Worm (Caenorhabditis elegans): ENCODE measurements around the gene sri-4.
A peak's percentile ranks its signal among the peaks of the same experiment; 100 is the strongest.

Gene sri-4

ce11 chrV:725807-726572 lies 22.2 kb upstream of the sri-4 start (continued):
- TF ChIP-seq tlp-1 (tag; optimal IDR thresholded peaks at IDR 0.05) (no peak), snu-23 (GFP tag; optimal IDR thresholded peaks at IDR 0.05) (no peak), ces-1 (GFP tag; optimal IDR thresholded peaks at IDR 0.05) (no peak), nhr-12 (tag; optimal IDR thresholded peaks at IDR 0.05) (no peak), xbp-1 (tag; optimal IDR thresholded peaks at IDR 0.05) (no peak), fos-1 (tag; optimal IDR thresholded peaks at IDR 0.05) (no peak), lin-39 (tag; optimal IDR thresholded peaks at IDR 0.05) (no peak)

DNA sequence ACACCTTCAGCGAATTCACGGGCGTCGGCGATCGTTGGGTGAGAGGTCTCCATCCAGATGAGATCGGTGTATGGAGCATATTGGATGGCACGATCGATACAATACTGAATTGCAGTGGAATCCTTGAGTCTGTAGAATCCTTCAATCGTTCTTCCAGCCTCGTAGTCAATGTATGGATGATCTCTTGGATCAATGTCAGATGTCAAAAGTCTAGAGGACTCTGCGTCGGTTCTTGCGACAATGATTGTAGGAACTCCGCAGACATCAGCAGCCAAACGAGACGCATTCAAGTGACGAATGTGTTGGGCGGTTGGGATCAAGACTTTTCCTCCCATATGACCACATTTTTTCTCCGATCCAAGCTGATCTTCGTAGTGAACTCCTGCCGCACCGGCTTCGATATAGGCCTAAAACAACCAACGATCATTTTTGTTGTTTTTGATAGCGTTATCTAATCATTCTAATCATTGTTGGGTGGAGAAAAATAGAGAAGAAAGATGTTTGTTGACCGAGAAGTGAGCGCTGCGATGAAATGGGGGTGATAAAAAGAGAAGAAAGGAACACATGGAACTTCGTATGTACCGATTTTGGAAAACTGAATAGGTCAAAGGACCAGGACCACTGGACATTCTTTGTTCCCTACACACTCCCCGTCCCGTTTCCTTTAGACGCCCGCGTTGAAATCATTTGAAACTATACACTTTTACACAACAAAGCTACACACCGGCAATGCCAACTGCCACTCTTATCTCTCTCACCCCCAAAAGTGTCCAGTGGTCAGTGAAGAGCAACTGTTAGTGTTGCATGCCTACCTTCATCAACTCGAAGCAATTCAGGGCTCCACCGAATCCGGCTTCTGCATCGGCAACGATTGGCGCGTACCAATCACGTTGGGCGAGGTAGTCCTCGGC lies 21.3 kb upstream of the sri-4 start:
- no peak for TF ChIP-seq tlp-1 (tag; optimal IDR thresholded peaks at IDR 0.05)
- no peak for TF ChIP-seq hlh-4 (tag; optimal IDR thresholded peaks at IDR 0.05)
- peak in 1 of 2 experiments; percentile 25 for TF ChIP-seq lsy-2 (tag; optimal IDR thresholded peaks at IDR 0.05)
- TF ChIP-seq pag-3 (tag; optimal IDR thresholded peaks at IDR 0.05; ENCODE audit: borderline replicate concordance, insufficient read depth): no peak
- TF ChIP-seq xbp-1 (tag; optimal IDR thresholded peaks at IDR 0.05): no peak
- TF ChIP-seq lin-13 (GFP tag; optimal IDR thresholded peaks at IDR 0.05): no peak
- peak; percentile 64 for TF ChIP-seq rnt-1 (tag; optimal IDR thresholded peaks at IDR 0.05)
- TF ChIP-seq C34B4.2 (tag; optimal IDR thresholded peaks at IDR 0.05): no peak
- TF ChIP-seq nhr-85 (tag): peak; percentile 48
- no peak for TF ChIP-seq swsn-7 (tag; optimal IDR thresholded peaks at IDR 0.05)
- peak; percentile 22 for TF ChIP-seq snu-23 (GFP tag; optimal IDR thresholded peaks at IDR 0.05)
- no peak for TF ChIP-seq hlh-17 (GFP tag; optimal IDR thresholded peaks at IDR 0.05; ENCODE audit: borderline replicate concordance)
- TF ChIP-seq fos-1 (tag; optimal IDR thresholded peaks at IDR 0.05): no peak
- TF ChIP-seq hpl-2 (GFP tag; optimal IDR thresholded peaks at IDR 0.05): no peak
- TF ChIP-seq efl-1 (optimal IDR thresholded peaks at IDR 0.05): no peak
- TF ChIP-seq efl-1 (GFP tag; optimal IDR thresholded peaks at IDR 0.05 in 1 of 2): peak in 1 of 2 experiments; percentile 92
- no peak for TF ChIP-seq Y116A8C.19 (tag; optimal IDR thresholded peaks at IDR 0.05; ENCODE audit: borderline replicate concordance)
- no peak for TF ChIP-seq mab-9 (GFP tag; IDR thresholded peaks at IDR 0.05)
- peak; percentile 21 for TF ChIP-seq ztf-4 (tag; optimal IDR thresholded peaks at IDR 0.05)
- TF ChIP-seq lir-3 (tag; optimal IDR thresholded peaks at IDR 0.05; ENCODE audit: poor library complexity): no peak
- peak; percentile 7 for TF ChIP-seq nhr-20 (tag; optimal IDR thresholded peaks at IDR 0.05)
- TF ChIP-seq efl-3 (GFP tag; optimal IDR thresholded peaks at IDR 0.05): no peak
- peak; percentile 45 for TF ChIP-seq ceh-88 (GFP tag; IDR thresholded peaks at IDR 0.05)
- no peak for TF ChIP-seq nhr-28 (tag; optimal IDR thresholded peaks at IDR 0.05)
- peak; percentile 31 for TF ChIP-seq lin-14 (GFP tag; optimal IDR thresholded peaks at IDR 0.05)
- peak; percentile 50 for TF ChIP-seq nhr-71 (tag; optimal IDR thresholded peaks at IDR 0.05)
- no peak for TF ChIP-seq vab-15 (tag; optimal IDR thresholded peaks at IDR 0.05)
- TF ChIP-seq unc-130 (tag; optimal IDR thresholded peaks at IDR 0.05): peak; percentile 10
- no peak for TF ChIP-seq unc-62 (GFP tag; optimal IDR thresholded peaks at IDR 0.05)
- TF ChIP-seq zag-1 (tag; optimal IDR thresholded peaks at IDR 0.05): no peak
- TF ChIP-seq mep-1 (tag; optimal IDR thresholded peaks at IDR 0.05): no peak
- no peak for TF ChIP-seq C04F5.9 (tag; optimal IDR thresholded peaks at IDR 0.05)
- TF ChIP-seq isw-1 (GFP tag; IDR thresholded peaks at IDR 0.05): no peak
- TF ChIP-seq sup-37 (GFP tag; optimal IDR thresholded peaks at IDR 0.05): no peak
- peak; percentile 17 for TF ChIP-seq nhr-90 (tag; optimal IDR thresholded peaks at IDR 0.05; ENCODE audit: poor library complexity)
- TF ChIP-seq fkh-8 (tag; optimal IDR thresholded peaks at IDR 0.05): no peak
- TF ChIP-seq grh-1 (GFP tag; IDR thresholded peaks at IDR 0.05): no peak
- TF ChIP-seq mdl-1 (tag; optimal IDR thresholded peaks at IDR 0.05): no peak
- TF ChIP-seq nhr-12 (tag; optimal IDR thresholded peaks at IDR 0.05): no peak
- no peak for TF ChIP-seq egl-13 (tag; optimal IDR thresholded peaks at IDR 0.05)
- no peak for TF ChIP-seq dpl-1 (GFP tag; optimal IDR thresholded peaks at IDR 0.05)
- TF ChIP-seq sptf-1 (tag; optimal IDR thresholded peaks at IDR 0.05): no peak
- no peak for TF ChIP-seq egl-27 (tag; optimal IDR thresholded peaks at IDR 0.05)
- TF ChIP-seq nhr-76 (tag; optimal IDR thresholded peaks at IDR 0.05): no peak
